Fruit fly (Drosophila melanogaster) Kc167 (cell line): ENCODE results near the gene CG43117.

Experiments
- Myc ChIP-seq: fragments of >200 bp; optimal IDR thresholded peaks from 2 replicates; lab custom pipeline; 2017; ENCODE audit warnings: missing external identifiers
- h ChIP-seq: fragments of >200 bp; optimal IDR thresholded peaks from 3 replicates; lab custom pipeline; 2018; ENCODE audit warnings: missing external identifiers
- psq ChIP-seq: fragments of >200 bp; optimal IDR thresholded peaks from 2 replicates; lab custom pipeline; 2017; ENCODE audit warnings: missing external identifiers

- no peak for TF ChIP-seq psq (lab: Kevin White, UChicago)
- no peak for TF ChIP-seq Myc (lab: Kevin White, UChicago)
- no peak for TF ChIP-seq h (lab: Kevin White, UChicago)
Measured at dm6 chr3R:26502072-26502471, 47.5 kb downstream of the CG43117 start.
